Fruit fly (Drosophila melanogaster) whole organism, pupa: ENCODE measurements around the gene Dcps.

Experiments
- CG10348 ChIP-seq: fragments of 200-800 bp; sonication (Bioruptor generic); IDR thresholded peaks from 2 replicates; pipeline ENCODE4 v1.3.6; 2022; ENCODE audit warnings: missing biosample characterization, missing genetic modification characterization
- CG12605 ChIP-seq: fragments of 200-800 bp; sonication (Bioruptor generic); IDR thresholded peaks from 2 replicates; pipeline ENCODE4 v1.3.6; 2022; ENCODE audit warnings: missing biosample characterization, missing genetic modification characterization
- CG13204 ChIP-seq: fragments of 200-800 bp; sonication (Bioruptor generic); optimal IDR thresholded peaks from 2 replicates; lab custom pipeline; 2018; ENCODE audit warnings: missing biosample characterization, mild to moderate bottlenecking, missing genetic modification characterization, moderate library complexity
- CG14655 ChIP-seq: fragments of 200-800 bp; sonication (Bioruptor generic); optimal IDR thresholded peaks from 3 replicates; lab custom pipeline; 2017; ENCODE audit warnings: mild to moderate bottlenecking, missing biosample characterization, missing genetic modification reagents, missing genetic modification characterization
- CG15710 ChIP-seq: fragments of 200-800 bp; sonication (Bioruptor generic); optimal IDR thresholded peaks from 2 replicates; lab custom pipeline; 2018; ENCODE audit warnings: missing biosample characterization, mild to moderate bottlenecking, missing genetic modification characterization, moderate library complexity
- CG17806 ChIP-seq: fragments of 200-800 bp; sonication (Bioruptor generic); optimal IDR thresholded peaks from 2 replicates; lab custom pipeline; 2018; ENCODE audit warnings: missing biosample characterization, mild to moderate bottlenecking, missing genetic modification characterization, moderate library complexity
- CG32121 ChIP-seq: fragments of 200-800 bp; sonication (Bioruptor generic); IDR thresholded peaks from 2 replicates; pipeline ENCODE4 v1.3.6; 2022; ENCODE audit warnings: missing biosample characterization, missing genetic modification characterization
- CG34367 ChIP-seq: fragments of 200-800 bp; sonication (Bioruptor generic); optimal IDR thresholded peaks from 2 replicates; lab custom pipeline; 2018; ENCODE audit warnings: missing biosample characterization, mild to moderate bottlenecking, missing genetic modification characterization
- CG4496 ChIP-seq: fragments of 200-800 bp; sonication (Bioruptor generic); IDR thresholded peaks from 3 replicates; pipeline ENCODE4 v1.3.6; 2022; ENCODE audit warnings: missing biosample characterization, missing genetic modification characterization
- CG8159 ChIP-seq: fragments of 200-800 bp; sonication (Bioruptor generic); optimal IDR thresholded peaks from 3 replicates; lab custom pipeline; 2018; ENCODE audit warnings: missing biosample characterization, mild to moderate bottlenecking, missing genetic modification characterization, moderate library complexity
- CG8301 ChIP-seq: fragments of 200-800 bp; sonication (Bioruptor generic); optimal IDR thresholded peaks from 2 replicates; lab custom pipeline; 2018; ENCODE audit warnings: missing biosample characterization, mild to moderate bottlenecking, missing genetic modification characterization
- CG9948 ChIP-seq: fragments of 200-800 bp; sonication (Bioruptor generic); optimal IDR thresholded peaks from 2 replicates; lab custom pipeline; 2018; ENCODE audit warnings: missing biosample characterization, mild to moderate bottlenecking, missing genetic modification characterization, moderate library complexity
- D1 ChIP-seq: fragments of 200-800 bp; sonication (Bioruptor generic); optimal IDR thresholded peaks from 2 replicates; lab custom pipeline; 2018; ENCODE audit warnings: missing biosample characterization, mild to moderate bottlenecking, missing genetic modification characterization, moderate library complexity
- EcR ChIP-seq: fragments of 200-800 bp; sonication (Bioruptor generic); optimal IDR thresholded peaks from 3 replicates; lab custom pipeline; 2019; ENCODE audit warnings: missing biosample characterization, missing genetic modification characterization, mild to moderate bottlenecking, moderate library complexity, missing genetic modification reagents
- Ets98B ChIP-seq: fragments of 200-800 bp; sonication (Bioruptor generic); IDR thresholded peaks from 2 replicates; pipeline ENCODE4 v1.3.6; 2022; ENCODE audit warnings: missing biosample characterization, missing genetic modification characterization
- Pif1A ChIP-seq: fragments of 200-800 bp; sonication (Bioruptor generic); optimal IDR thresholded peaks from 3 replicates; lab custom pipeline; 2016; ENCODE audit warnings: missing biosample characterization, missing genetic modification characterization
- Pif1B ChIP-seq: fragments of 200-800 bp; sonication (Bioruptor generic); optimal IDR thresholded peaks from 3 replicates; lab custom pipeline; 2016; ENCODE audit warnings: missing biosample characterization, missing genetic modification characterization
- Snoo ChIP-seq: fragments of 200-800 bp; sonication (Bioruptor generic); optimal IDR thresholded peaks from 3 replicates; lab custom pipeline; 2017; ENCODE audit warnings: missing biosample characterization, mild to moderate bottlenecking, missing genetic modification characterization, inconsistent platforms
- fd96Ca ChIP-seq: fragments of 200-800 bp; sonication (Bioruptor generic); IDR thresholded peaks from 3 replicates; pipeline ENCODE4 v1.3.6; 2022; ENCODE audit warnings: missing biosample characterization, missing genetic modification characterization
- gl ChIP-seq: fragments of 200-800 bp; sonication (Bioruptor generic); optimal IDR thresholded peaks from 2 replicates; lab custom pipeline; 2018; ENCODE audit warnings: missing biosample characterization, mild to moderate bottlenecking, missing genetic modification characterization
- rn ChIP-seq: fragments of 200-800 bp; sonication (Bioruptor generic); IDR thresholded peaks from 2 replicates; pipeline ENCODE4 v1.3.6; 2022; ENCODE audit warnings: missing biosample characterization, missing genetic modification characterization

The Dcps gene

dm6 chr3R:5789025-5789953 lies 34.7 kb upstream of the Dcps start, which contains the start of the genes Hat1 and Rpn5:
TSS of gene Hat1 (minus strand) at chr3R:5789384.
TSS of gene Rpn5 (plus strand) at chr3R:5789493.
- no peak; the same call in 1 of the 2 replicates for TF ChIP-seq rn (GFP tag; lab: Robert Waterston, UW)
- TF ChIP-seq CG4496 (GFP tag; lab: Robert Waterston, UW) = peak; percentile 68
- TF ChIP-seq CG32121 (GFP tag; lab: Robert Waterston, UW) = no peak
- peak; percentile 66 for TF ChIP-seq CG15710 (tag; lab: Kevin White, UChicago)
- TF ChIP-seq CG9948 = peak; percentile 54
- TF ChIP-seq EcR (GFP tag; lab: Kevin White, UChicago) = no peak
- TF ChIP-seq D1 = no peak
- peak; percentile 70 for TF ChIP-seq Snoo (tag; lab: Kevin White, UChicago)
- peak; percentile 49 for TF ChIP-seq CG34367 (tag; lab: Kevin White, UChicago)
- peak; percentile 64; the same call in 2 of the 3 replicates for TF ChIP-seq fd96Ca
- TF ChIP-seq CG14655 (GFP tag; lab: Kevin White, UChicago) = peak; percentile 71
- peak; percentile 41 for TF ChIP-seq CG17806 (tag; lab: Kevin White, UChicago)
- TF ChIP-seq CG13204 (GFP tag; lab: Kevin White, UChicago) = no peak
- TF ChIP-seq Pif1A (GFP tag; lab: Kevin White, UChicago) = peak; percentile 79
- peak; percentile 63 for TF ChIP-seq Pif1B (GFP tag; lab: Kevin White, UChicago)
- TF ChIP-seq CG8159 (tag; lab: Kevin White, UChicago) = peak; percentile 71
- TF ChIP-seq gl (tag; lab: Kevin White, UChicago) = peak; percentile 3
- peak; percentile 56; the same call in 1 of the 2 replicates for TF ChIP-seq Ets98B
- TF ChIP-seq CG8301 = peak; percentile 61
- TF ChIP-seq, all 21 proteins: peak for 14

DNA sequence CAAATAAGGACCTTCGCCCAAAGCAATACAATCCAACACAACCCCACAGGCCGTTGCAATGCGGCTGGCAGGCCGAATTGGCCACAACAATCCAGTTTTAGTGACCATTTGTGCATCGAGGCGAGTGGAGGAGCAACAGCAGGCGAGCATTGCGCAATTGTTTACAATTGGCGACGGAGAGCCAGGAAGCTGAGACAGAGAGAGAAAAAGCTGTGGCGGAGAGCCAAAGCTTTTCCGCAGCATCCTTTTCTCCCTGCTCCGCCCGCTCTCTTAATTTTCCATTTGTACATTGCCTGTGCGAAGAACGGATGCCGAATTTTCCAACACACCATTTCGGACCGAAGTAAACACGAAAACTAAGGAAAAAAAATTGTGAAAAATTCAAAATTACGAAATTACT lies 26.9 kb upstream of the Dcps start, which contains the start of gene kat-60L1:
kat-60L1 (plus strand) TSS at position 301 of the 400 bp plus-strand sequence.
- no peak for TF ChIP-seq rn (GFP tag; lab: Robert Waterston, UW)
- TF ChIP-seq Pif1B (GFP tag; lab: Kevin White, UChicago) = no peak

DNA sequence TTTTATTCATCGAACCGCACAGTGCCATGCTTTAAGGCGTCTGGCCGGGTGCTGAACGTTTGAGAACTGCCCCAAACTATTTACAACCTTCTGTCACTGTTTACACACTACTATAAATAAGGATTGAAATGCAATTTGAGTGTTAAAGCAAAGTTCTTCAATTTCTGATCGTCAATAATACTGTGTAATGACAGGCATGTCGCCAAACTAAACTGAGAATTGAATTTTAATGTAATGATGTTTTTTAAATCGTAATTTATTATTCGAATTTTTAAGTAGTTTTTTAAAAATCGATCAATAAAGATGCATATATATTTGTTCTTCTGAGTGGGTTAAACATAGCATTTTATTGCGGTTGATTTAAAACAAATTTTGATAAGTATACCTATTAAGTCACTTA lies 26.4 kb upstream of the Dcps start, which contains the start of gene CG2082:
CG2082 (minus strand) TSS at position 101 of the 400 bp plus-strand sequence.
- no peak for TF ChIP-seq Pif1B (GFP tag; lab: Kevin White, UChicago)
- TF ChIP-seq CG9948 = no peak
- no peak for TF ChIP-seq CG12605 (GFP tag; lab: Robert Waterston, UW)
- TF ChIP-seq gl (tag; lab: Kevin White, UChicago) = no peak
- TF ChIP-seq CG8159 (tag; lab: Kevin White, UChicago) = no peak
- no peak for TF ChIP-seq Pif1A (GFP tag; lab: Kevin White, UChicago)
- TF ChIP-seq CG10348 (GFP tag; lab: Robert Waterston, UW) = no peak
- no peak for TF ChIP-seq CG4496 (GFP tag; lab: Robert Waterston, UW)
- TF ChIP-seq CG15710 (tag; lab: Kevin White, UChicago) = no peak
- TF ChIP-seq CG14655 (GFP tag; lab: Kevin White, UChicago) = no peak
- no peak for TF ChIP-seq CG17806 (tag; lab: Kevin White, UChicago)
- no peak for TF ChIP-seq D1
- TF ChIP-seq CG8301 = no peak
- no peak for TF ChIP-seq CG13204 (GFP tag; lab: Kevin White, UChicago)
- no peak for TF ChIP-seq CG32121 (GFP tag; lab: Robert Waterston, UW)
- no peak for TF ChIP-seq EcR (GFP tag; lab: Kevin White, UChicago)
- no peak for TF ChIP-seq rn (GFP tag; lab: Robert Waterston, UW)

DNA sequence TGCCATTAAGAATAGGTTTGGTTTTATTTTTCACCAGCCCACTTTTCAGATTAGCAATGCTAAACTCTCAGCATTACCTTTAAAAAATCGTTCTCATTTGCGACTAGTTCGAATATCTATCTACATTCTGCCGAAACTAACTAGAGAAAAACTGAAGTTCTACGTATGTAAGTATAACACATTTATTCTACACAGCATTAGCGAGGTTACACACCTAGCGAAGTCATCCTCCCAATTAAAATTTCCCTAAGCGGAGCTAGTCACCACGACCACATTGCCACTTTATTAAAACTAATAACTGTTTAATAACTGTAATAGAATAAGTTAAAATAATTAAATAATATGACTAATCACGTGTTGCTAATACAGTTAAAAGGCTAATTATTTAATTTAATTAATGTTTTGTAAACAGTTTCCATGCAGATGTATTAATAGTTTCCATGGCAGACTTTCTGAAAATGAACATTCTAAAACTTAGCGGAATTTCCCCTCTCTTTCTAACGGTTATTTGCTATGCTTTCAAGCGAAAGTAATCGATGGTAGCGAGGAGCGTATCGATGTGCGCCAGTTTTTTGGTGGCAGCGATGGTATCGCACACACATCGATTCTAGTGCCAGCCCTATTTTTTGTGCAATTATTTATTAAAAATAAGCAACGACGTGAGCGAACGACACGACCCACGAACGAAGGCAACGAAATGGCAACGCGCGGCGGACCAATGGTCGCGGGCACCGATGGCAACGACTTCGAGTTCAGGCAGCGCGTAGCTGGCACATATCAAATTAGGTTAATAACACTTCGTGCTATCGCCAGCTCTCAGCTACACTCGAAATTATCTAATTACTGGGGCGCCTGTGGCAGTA lies 24.4 kb upstream of the Dcps start, which contains the start of gene jagn:
jagn (plus strand) TSS at position 585 of the 863 bp plus-strand sequence.
- TF ChIP-seq CG13204 (GFP tag; lab: Kevin White, UChicago) (no peak), fd96Ca (peak; percentile 56; the same call in 2 of the 3 replicates), CG8301 (no peak), Ets98B (peak; percentile 25; the same call in 1 of the 2 replicates), CG32121 (GFP tag; lab: Robert Waterston, UW) (no peak), CG34367 (tag; lab: Kevin White, UChicago) (no peak), Snoo (tag; lab: Kevin White, UChicago) (peak; percentile 28), Pif1B (GFP tag; lab: Kevin White, UChicago) (no peak), rn (GFP tag; lab: Robert Waterston, UW) (no peak), CG4496 (GFP tag; lab: Robert Waterston, UW) (peak; percentile 33; the same call in 1 of the 3 replicates), CG15710 (tag; lab: Kevin White, UChicago) (peak; percentile 23), CG14655 (GFP tag; lab: Kevin White, UChicago) (no peak), EcR (GFP tag; lab: Kevin White, UChicago) (no peak)

dm6 chr3R:5772433-5772832 lies 17.9 kb upstream of the Dcps start:
- TF ChIP-seq gl (tag; lab: Kevin White, UChicago) (no peak), CG4496 (GFP tag; lab: Robert Waterston, UW) (0 out of 3 replicates have a peak, but pooled peaks have one; percentile 25)
